Worm (Caenorhabditis elegans): Measurements from ENCODE around the gene F43D2.3.

DNA sequence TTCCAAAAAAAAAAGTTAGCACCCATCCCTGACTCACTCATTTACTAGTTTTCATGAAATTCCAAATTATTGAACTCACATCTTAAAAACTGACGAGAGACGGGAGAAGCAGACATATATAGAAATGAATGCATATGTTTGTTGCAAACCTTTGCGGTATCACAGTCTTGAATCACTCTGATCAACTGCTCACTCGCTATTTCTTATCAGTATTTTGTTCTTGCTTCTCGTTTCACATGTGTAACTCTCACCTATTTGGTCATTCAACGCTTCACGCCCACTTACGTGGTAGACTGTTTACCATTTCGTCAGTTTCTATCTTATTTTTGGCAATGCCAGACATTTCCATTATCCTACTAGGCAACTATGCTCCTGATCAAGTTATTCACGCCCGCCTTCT lies 9.1 kb downstream of the F43D2.3 start, which contains the start of gene C54G10.1:
- TF ChIP-seq ama-1 (optimal IDR thresholded peaks at IDR 0.05) (no peak), ceh-13 (GFP tag; optimal IDR thresholded peaks at IDR 0.05) (no peak), hmbx-1 (tag; optimal IDR thresholded peaks at IDR 0.05) (no peak), flt-1 (GFP tag; IDR thresholded peaks at IDR 0.05) (no peak)

Data from whole organism, early embryonic.